Worm (Caenorhabditis elegans) whole organism, L1 larva: ENCODE results near the gene wht-6.

Source experiments
- ceh-82 ChIP-seq, 3 experiments: fragments of 150-350 bp in 1 of 3; sonication (generic microtip) in 2 of 3; optimal IDR thresholded peaks; 2 replicates each; lab custom pipeline; 2014 to 2017; ENCODE audit warnings: missing biosample characterization in 3 of 3, missing genetic modification characterization in 3 of 3
- lsy-2 ChIP-seq, 2 experiments: fragments of 150-350 bp; optimal IDR thresholded peaks; 2 replicates each; lab custom pipeline; 2014; ENCODE audit warnings: missing biosample characterization in 2 of 2, missing genetic modification characterization in 2 of 2
- mdl-1 ChIP-seq, 2 experiments: fragments of 150-350 bp; optimal IDR thresholded peaks; 2 replicates each; lab custom pipeline; 2014 to 2017; ENCODE audit warnings: missing biosample characterization in 2 of 2, missing genetic modification characterization in 2 of 2, inconsistent platforms in 1 of 2
- tbx-2 ChIP-seq: sonication (generic microtip); optimal IDR thresholded peaks from 2 replicates; lab custom pipeline; 2016; ENCODE audit warnings: missing genetic modification characterization, missing compliant biosample characterization

DNA sequence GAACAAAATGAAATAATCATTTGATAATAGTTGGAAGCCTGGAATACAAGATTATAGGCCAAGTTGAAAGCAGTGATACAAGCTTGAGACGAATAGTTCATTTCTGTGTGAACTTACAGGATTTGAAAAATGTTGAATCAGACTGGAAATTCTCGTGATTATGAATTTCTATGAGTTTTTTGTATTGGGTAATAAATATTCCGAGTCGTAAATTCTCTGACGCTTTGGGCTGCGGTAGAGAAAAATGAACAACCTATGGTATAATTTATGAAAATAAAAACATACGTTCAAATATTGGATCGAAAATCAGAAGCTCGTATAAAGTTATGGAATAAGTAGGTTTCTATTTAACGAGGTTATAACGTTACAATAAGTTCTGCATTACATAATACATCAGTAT lies 21.3 kb downstream of the wht-6 start, which contains the start of gene srb-11:
- TF ChIP-seq mdl-1 (tag; optimal IDR thresholded peaks at IDR 0.05; lab: Kevin White, UChicago) (no peak), lsy-2 (tag; optimal IDR thresholded peaks at IDR 0.05; lab: Kevin White, UChicago) (no peak), ceh-82 (tag; optimal IDR thresholded peaks at IDR 0.05; lab: Kevin White, UChicago) (no peak), tbx-2 (tag; lab: Kevin White, UChicago) (no peak)
